Worm (Caenorhabditis elegans) whole organism, young adult: ENCODE results near the gene igcm-4.
"Not testable (repeated sequence)": the region's sequence is repeated elsewhere in the genome, so short reads cannot be mapped to it uniquely, and the experiment has no call there.

Source experiments
- C06A6.2 ChIP-seq: fragments of 200-800 bp; sonication (Bioruptor generic); conservative IDR thresholded peaks from 2 replicates; pipeline ENCODE4 v1.3.6; 2022; ENCODE audit warnings: missing genetic modification characterization, missing compliant biosample characterization
- Y79H2A.3 ChIP-seq: fragments of 200-800 bp; sonication (Bioruptor generic); conservative IDR thresholded peaks from 2 replicates; pipeline ENCODE4 v1.3.6; 2022; ENCODE audit warnings: missing genetic modification reagents, missing genetic modification characterization, missing compliant biosample characterization
- Y95B8A.8 ChIP-seq: fragments of 200-800 bp; sonication (Bioruptor generic); IDR thresholded peaks from 2 replicates; pipeline ENCODE4 v1.3.6; 2022; ENCODE audit warnings: missing genetic modification reagents, missing genetic modification characterization, missing compliant biosample characterization
- ama-1 ChIP-seq, 3 experiments: fragments of 150-350 bp in 1 of 3; sonication (generic microtip) in 2 of 3; optimal IDR thresholded peaks; 2 replicates each; lab custom pipeline; 2014 to 2018; ENCODE audit warnings: missing biosample characterization in 2 of 3, missing genetic modification characterization in 2 of 3, missing genetic modification reagents in 2 of 3
- ceh-91 ChIP-seq: fragments of 200-800 bp; sonication (Bioruptor generic); IDR thresholded peaks from 2 replicates; pipeline ENCODE4 v1.3.6; 2022; ENCODE audit warnings: missing genetic modification reagents, missing genetic modification characterization, missing compliant biosample characterization
- ekl-4 ChIP-seq: fragments of 200-800 bp; sonication (Bioruptor generic); IDR thresholded peaks from 2 replicates; pipeline ENCODE4 v1.3.6; 2022; ENCODE audit warnings: missing genetic modification reagents, missing genetic modification characterization, missing compliant biosample characterization
- ets-4 ChIP-seq: fragments of 200-800 bp; sonication (Bioruptor generic); optimal IDR thresholded peaks from 2 replicates; lab custom pipeline; 2018; ENCODE audit warnings: mild to moderate bottlenecking, missing genetic modification characterization, missing compliant biosample characterization
- let-607 ChIP-seq, 2 experiments: fragments of 200-800 bp in 1 of 2; sonication (Bioruptor generic) in 1 of 2; sonication (generic microtip) in 1 of 2; optimal IDR thresholded peaks; 2 replicates each; lab custom pipeline; 2016 to 2018; ENCODE audit warnings: mild to moderate bottlenecking in 2 of 2, missing compliant biosample characterization in 2 of 2, missing genetic modification characterization in 2 of 2, moderate library complexity in 2 of 2, missing genotype in 1 of 2
- mes-4 ChIP-seq: sonication (generic microtip); optimal IDR thresholded peaks from 2 replicates; lab custom pipeline; 2016; ENCODE audit warnings: missing genotype, missing genetic modification characterization, missing compliant biosample characterization
- mxl-1 ChIP-seq: sonication (generic microtip); optimal IDR thresholded peaks from 2 replicates; lab custom pipeline; 2016; ENCODE audit warnings: missing genetic modification characterization, missing compliant biosample characterization
- nfya-1 ChIP-seq: sonication (generic microtip); optimal IDR thresholded peaks from 2 replicates; lab custom pipeline; 2017; ENCODE audit warnings: antibody characterized with exemption, missing compliant biosample characterization, missing genetic modification characterization, borderline replicate concordance; ENCODE audit not compliant: insufficient read depth
- nhr-120 ChIP-seq: fragments of 200-800 bp; sonication (Bioruptor generic); IDR thresholded peaks from 2 replicates; pipeline ENCODE4 v1.3.6; 2022; ENCODE audit warnings: missing genetic modification characterization, missing compliant biosample characterization
- tbp1 ChIP-seq: fragments of 200-800 bp; sonication (Bioruptor generic); optimal IDR thresholded peaks from 2 replicates; lab custom pipeline; 2018; ENCODE audit warnings: mild to moderate bottlenecking, missing genetic modification characterization, missing compliant biosample characterization
- unc-62 ChIP-seq: fragments of 150-350 bp; optimal IDR thresholded peaks from 2 replicates; lab custom pipeline; 2014; ENCODE audit warnings: missing biosample characterization, missing genetic modification reagents, missing genetic modification characterization

DNA sequence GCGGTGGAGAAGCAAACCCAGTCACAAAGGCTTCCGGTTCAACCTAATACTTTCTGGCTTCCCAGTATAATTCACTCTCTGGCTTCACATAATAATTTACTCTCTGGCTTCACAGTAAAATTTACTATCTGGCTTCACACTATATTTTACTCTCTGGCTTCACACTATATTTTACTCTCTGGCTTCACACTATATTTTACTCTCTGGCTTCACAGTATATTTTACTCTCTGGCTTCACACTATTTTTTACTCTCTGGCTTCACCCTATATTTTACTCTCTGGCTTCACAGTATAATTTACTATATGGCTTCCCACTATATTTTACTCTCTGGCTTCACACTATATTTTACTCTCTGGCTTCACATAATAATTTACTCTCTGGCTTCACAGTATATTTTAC lies 10.7 kb upstream of the igcm-4 start:
- not testable (repeated sequence) for TF ChIP-seq Y95B8A.8 (GFP tag; lab: Robert Waterston, UW); C06A6.2 (GFP tag; lab: Robert Waterston, UW); unc-62 (GFP tag; lab: Kevin White, UChicago); ama-1 (optimal IDR thresholded peaks at IDR 0.05; lab: Kevin White, UChicago); ama-1 (GFP tag; optimal IDR thresholded peaks at IDR 0.05; lab: Kevin White, UChicago); nhr-120 (GFP tag; lab: Robert Waterston, UW); ets-4 (GFP tag; lab: Kevin White, UChicago); tbp1 (GFP tag; lab: Kevin White, UChicago); nfya-1 (tag; lab: Kevin White, UChicago); let-607 (tag; optimal IDR thresholded peaks at IDR 0.05; lab: Kevin White, UChicago); Y79H2A.3 (GFP tag; lab: Robert Waterston, UW); ceh-91 (GFP tag; lab: Robert Waterston, UW); mes-4 (tag; lab: Kevin White, UChicago); mxl-1 (tag; lab: Kevin White, UChicago); ekl-4 (GFP tag; lab: Robert Waterston, UW)
